Fruit fly (Drosophila melanogaster): Measurements from ENCODE around the gene Cf2.

Cf2 gene

dm6 chr2L:4887382-4888219 lies 4.7 kb upstream of the Cf2 start (continued):
- TF ChIP-seq HHEX (GFP tag; optimal IDR thresholded peaks at IDR 0.05) (peak; percentile 4), kni (GFP tag; optimal IDR thresholded peaks at IDR 0.05) (no peak), NC2α (GFP tag; optimal IDR thresholded peaks at IDR 0.05) (peak; percentile 8), gcm2 (GFP tag; optimal IDR thresholded peaks at IDR 0.05) (no peak), Mrtf (GFP tag; IDR thresholded peaks at IDR 0.05) (peak; percentile 59; the same call in 2 of the 3 replicates), eyg (GFP tag; optimal IDR thresholded peaks at IDR 0.05) (no peak), Side (GFP tag; optimal IDR thresholded peaks at IDR 0.05) (no peak), ash1 (GFP tag; optimal IDR thresholded peaks at IDR 0.05) (no peak), ara (GFP tag; IDR thresholded peaks at IDR 0.05) (peak; percentile 64), CG9797 (GFP tag; optimal IDR thresholded peaks at IDR 0.05) (no peak), CG31365 (tag; optimal IDR thresholded peaks at IDR 0.05) (no peak), CG4820 (GFP tag; optimal IDR thresholded peaks at IDR 0.05) (peak; percentile 36), ro (GFP tag; IDR thresholded peaks at IDR 0.05) (peak; percentile 56; the same call in 1 of the 2 replicates), al (GFP tag; IDR thresholded peaks at IDR 0.05) (peak; percentile 52; the same call in 1 of the 2 replicates), NC2β (GFP tag; optimal IDR thresholded peaks at IDR 0.05) (no peak), CG10543 (GFP tag; optimal IDR thresholded peaks at IDR 0.05) (no peak), C15 (GFP tag; IDR thresholded peaks at IDR 0.05) (0 out of 3 replicates have a peak, but pooled peaks have one; percentile 15), CG9876 (GFP tag; optimal IDR thresholded peaks at IDR 0.05) (no peak), Nf-YA (GFP tag; IDR thresholded peaks at IDR 0.05) (no peak; the same call in 1 of the 2 replicates), fd102C (GFP tag; optimal IDR thresholded peaks at IDR 0.05) (peak; percentile 18), Dip2 (GFP tag; IDR thresholded peaks at IDR 0.05) (no peak), CG12219 (GFP tag; optimal IDR thresholded peaks at IDR 0.05) (no peak), CG6689 (GFP tag; IDR thresholded peaks at IDR 0.05) (peak; percentile 71), CG17328 (GFP tag; IDR thresholded peaks at IDR 0.05) (peak; percentile 69), Scr (GFP tag; IDR thresholded peaks at IDR 0.05; ENCODE audit: partially characterized antibody) (no peak), en (GFP tag; optimal IDR thresholded peaks at IDR 0.05) (no peak), MESR4 (GFP tag; optimal IDR thresholded peaks at IDR 0.05) (no peak), az2 (GFP tag; optimal IDR thresholded peaks at IDR 0.05) (peak; percentile 56), danr (GFP tag; IDR thresholded peaks at IDR 0.05) (peak; percentile 59), ac (GFP tag; optimal IDR thresholded peaks at IDR 0.05) (no peak), oc (tag; optimal IDR thresholded peaks at IDR 0.05) (no peak), Dll (GFP tag; IDR thresholded peaks at IDR 0.05; ENCODE audit: partially characterized antibody) (no peak), stwl (tag; optimal IDR thresholded peaks at IDR 0.05) (peak; percentile 1), CG6175 (GFP tag; IDR thresholded peaks at IDR 0.05) (peak; percentile 45; the same call in 1 of the 3 replicates), CG8281 (tag; optimal IDR thresholded peaks at IDR 0.05) (no peak), CG30020 (tag; optimal IDR thresholded peaks at IDR 0.05) (no peak), dm (GFP tag; optimal IDR thresholded peaks at IDR 0.05) (no peak), lola (GFP tag; optimal IDR thresholded peaks at IDR 0.05) (peak in 1 of 3 experiments; percentile 23), Hr3 (GFP tag; optimal IDR thresholded peaks at IDR 0.05) (peak; percentile 25), fru (optimal IDR thresholded peaks at IDR 0.05) (no peak), tio (GFP tag; optimal IDR thresholded peaks at IDR 0.05) (peak; percentile 58), CG11247 (GFP tag; IDR thresholded peaks at IDR 0.05) (peak; percentile 63), knrl (GFP tag; IDR thresholded peaks at IDR 0.05; ENCODE audit: partially characterized antibody) (no peak), Hr51 (GFP tag; optimal IDR thresholded peaks at IDR 0.05) (peak in 1 of 2 experiments; percentile 72), ssp (GFP tag; IDR thresholded peaks at IDR 0.05) (peak; percentile 24), CG15073 (GFP tag; optimal IDR thresholded peaks at IDR 0.05) (no peak), CG12299 (tag; optimal IDR thresholded peaks at IDR 0.05) (no peak), CG10462 (GFP tag; optimal IDR thresholded peaks at IDR 0.05) (no peak), CG6654 (GFP tag; optimal IDR thresholded peaks at IDR 0.05) (no peak)
